Worm (Caenorhabditis elegans): ENCODE measurements around the gene K08H2.5.

DNA sequence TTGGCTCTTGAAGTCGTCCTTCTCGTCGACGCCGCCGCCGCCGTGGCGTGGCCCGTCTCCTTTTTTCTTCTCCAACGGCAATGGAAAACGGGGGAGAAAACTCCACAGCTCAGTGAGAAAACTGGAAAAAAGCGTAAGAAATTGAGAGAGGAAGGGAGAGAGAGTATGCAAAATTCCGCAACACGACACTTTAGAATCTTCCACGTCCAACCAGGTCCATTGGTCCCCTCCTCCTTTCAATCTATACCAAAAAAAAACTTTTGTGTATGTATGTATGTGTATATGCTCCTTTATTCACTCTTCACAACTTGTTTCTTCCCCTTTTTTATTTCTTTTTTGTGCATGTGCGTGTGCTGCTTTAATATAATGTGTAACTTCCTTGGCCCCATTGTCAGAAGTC is 33.1 kb downstream of the K08H2.5 start:
- TF ChIP-seq hlh-1 (tag; optimal IDR thresholded peaks at IDR 0.05), result no peak
- no peak for TF ChIP-seq nhr-12 (tag; optimal IDR thresholded peaks at IDR 0.05)
- TF ChIP-seq snpc-4 (tag; optimal IDR thresholded peaks at IDR 0.05), result no peak
- TF ChIP-seq M03D4.4 (tag; optimal IDR thresholded peaks at IDR 0.05), result no peak
- no peak for TF ChIP-seq unc-62 (GFP tag; optimal IDR thresholded peaks at IDR 0.05)
- TF ChIP-seq elt-3 (tag; optimal IDR thresholded peaks at IDR 0.05), result no peak
- TF ChIP-seq elt-1 (tag; optimal IDR thresholded peaks at IDR 0.05; ENCODE audit: borderline replicate concordance, insufficient read depth), result no peak
- TF ChIP-seq ztf-11 (tag; optimal IDR thresholded peaks at IDR 0.05), result no peak
- TF ChIP-seq unc-39 (tag; optimal IDR thresholded peaks at IDR 0.05), result no peak
- no peak for TF ChIP-seq nhr-28 (tag; optimal IDR thresholded peaks at IDR 0.05)
